Fruit fly (Drosophila melanogaster) whole organism: Measurements from ENCODE around the gene HisRS.

Source experiments
- CG8478 ChIP-seq: fragments of >200 bp; optimal IDR thresholded peaks from 2 replicates; lab custom pipeline; 2018; ENCODE audit warnings: inconsistent platforms
- Dll ChIP-seq: fragments of >200 bp; optimal IDR thresholded peaks from 2 replicates; lab custom pipeline; 2017
- pan ChIP-seq: fragments of >200 bp; optimal IDR thresholded peaks from 2 replicates; lab custom pipeline; 2017
- psq ChIP-seq: fragments of >200 bp; optimal IDR thresholded peaks from 2 replicates; lab custom pipeline; 2017
- usp ChIP-seq: fragments of >200 bp; optimal IDR thresholded peaks from 2 replicates; lab custom pipeline; 2017; ENCODE audit warnings: missing biosample characterization, missing genetic modification characterization, mixed read lengths

dm6 chrX:18479307-18480134, 35.7 kb upstream of the HisRS start, which contains the start of gene CG32547:
- no peak for TF ChIP-seq psq (lab: Kevin White, UChicago)
- no peak for TF ChIP-seq CG8478 (lab: Kevin White, UChicago)
- no peak for TF ChIP-seq usp (GFP tag; lab: Kevin White, UChicago)
- TF ChIP-seq pan: peak; percentile 92
- TF ChIP-seq Dll (lab: Kevin White, UChicago): no peak
